Worm (Caenorhabditis elegans): Measurements from ENCODE around the gene T13F3.8.

DNA sequence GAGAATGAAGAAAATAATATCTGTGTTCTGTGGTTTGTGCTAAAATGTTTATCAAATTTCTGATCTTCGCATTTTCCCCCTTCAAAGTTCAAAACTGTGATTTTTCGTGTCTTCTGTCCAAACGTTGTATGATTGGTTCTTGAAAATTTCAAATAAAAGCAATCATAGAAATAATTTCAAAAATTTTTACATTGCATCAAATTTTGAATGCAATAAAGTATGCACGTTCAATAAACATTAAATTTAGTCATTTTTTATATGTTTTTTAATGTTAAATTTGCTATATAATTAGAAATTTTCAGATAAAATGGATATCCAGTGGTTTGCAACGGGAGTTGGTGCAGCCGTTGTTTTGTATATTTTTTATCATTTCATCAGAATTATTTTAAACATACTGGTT, 45.6 kb upstream of the T13F3.8 start, which contains the start of gene stdh-2:
- TF ChIP-seq ama-1 (optimal IDR thresholded peaks at IDR 0.05) (no peak), skn-1 (tag; optimal IDR thresholded peaks at IDR 0.05) (no peak), egl-27 (tag; optimal IDR thresholded peaks at IDR 0.05) (no peak), lin-15B (tag; optimal IDR thresholded peaks at IDR 0.05) (no peak), R02D3.7 (tag; optimal IDR thresholded peaks at IDR 0.05) (no peak), fkh-10 (GFP tag; optimal IDR thresholded peaks at IDR 0.05) (no peak), nhr-28 (tag; optimal IDR thresholded peaks at IDR 0.05) (no peak), nhr-25 (tag; optimal IDR thresholded peaks at IDR 0.05) (no peak), unc-62 (GFP tag; optimal IDR thresholded peaks at IDR 0.05) (no peak), nhr-237 (tag; optimal IDR thresholded peaks at IDR 0.05) (no peak), nhr-11 (tag; optimal IDR thresholded peaks at IDR 0.05) (no peak), ceh-16 (tag; optimal IDR thresholded peaks at IDR 0.05) (no peak), zag-1 (tag; optimal IDR thresholded peaks at IDR 0.05) (no peak), pha-4 (tag; optimal IDR thresholded peaks at IDR 0.05) (no peak)
